ENCODE assay signal across 4 worm cellular contexts in genomic region chrV:8406155-8406554, ce11.
TF ChIP-seq lines count a peak whose summit lies in the region.

No protein-coding gene starts in this region.

TF ChIP-seq in whole organism, L1 larva, 84 proteins besides CTCF, POLR2A, EP300 and RAD21:
- TF ChIP-seq nhr-12 (tag; optimal IDR thresholded peaks at IDR 0.05; lab: Kevin White, UChicago) (no peak), nhr-85 (tag; lab: Kevin White, UChicago) (peak; percentile 67), elt-3 (tag; optimal IDR thresholded peaks at IDR 0.05; lab: Kevin White, UChicago) (peak in 2 of 6 experiments; percentile 28 to 30)

TF ChIP-seq in whole organism, L2 larva, 48 proteins besides CTCF, POLR2A, EP300 and RAD21:
- TF ChIP-seq nhr-25 (tag; optimal IDR thresholded peaks at IDR 0.05; lab: Kevin White, UChicago): peak; percentile 24
- TF ChIP-seq fos-1 (tag; optimal IDR thresholded peaks at IDR 0.05; lab: Kevin White, UChicago): no peak
- no peak for TF ChIP-seq nhr-23 (tag; optimal IDR thresholded peaks at IDR 0.05; lab: Kevin White, UChicago)
- TF ChIP-seq aly-2 (tag; optimal IDR thresholded peaks at IDR 0.05; lab: Kevin White, UChicago): no peak
- TF ChIP-seq gmeb-1 (tag; optimal IDR thresholded peaks at IDR 0.05; lab: Kevin White, UChicago): no peak
- no peak for TF ChIP-seq lin-13 (GFP tag; optimal IDR thresholded peaks at IDR 0.05; lab: Kevin White, UChicago)
- TF ChIP-seq nhr-129 (tag; optimal IDR thresholded peaks at IDR 0.05; lab: Kevin White, UChicago): no peak

TF ChIP-seq in whole organism, L3 larva, 47 proteins besides CTCF, POLR2A, EP300 and RAD21:
- TF ChIP-seq nhr-25 (tag; optimal IDR thresholded peaks at IDR 0.05; lab: Kevin White, UChicago) (peak; percentile 67), lin-15B (tag; optimal IDR thresholded peaks at IDR 0.05; lab: Kevin White, UChicago) (no peak)

TF ChIP-seq in whole organism, late embryonic, 69 proteins besides CTCF, POLR2A, EP300 and RAD21:
- TF ChIP-seq elt-2 (tag; optimal IDR thresholded peaks at IDR 0.05; lab: Kevin White, UChicago): peak; percentile 56
- no peak for TF ChIP-seq elt-4 (tag; optimal IDR thresholded peaks at IDR 0.05; lab: Kevin White, UChicago)
- TF ChIP-seq fkh-6 (tag; optimal IDR thresholded peaks at IDR 0.05; lab: Kevin White, UChicago): no peak
- no peak for TF ChIP-seq gmeb-2 (tag; optimal IDR thresholded peaks at IDR 0.05; lab: Kevin White, UChicago)
- no peak for TF ChIP-seq ceh-2 (tag; optimal IDR thresholded peaks at IDR 0.05; lab: Kevin White, UChicago)
- TF ChIP-seq ceh-22 (tag; optimal IDR thresholded peaks at IDR 0.05; lab: Kevin White, UChicago): no peak
- no peak for TF ChIP-seq ceh-18 (tag; optimal IDR thresholded peaks at IDR 0.05; lab: Kevin White, UChicago)
- TF ChIP-seq pqm-1 (tag; optimal IDR thresholded peaks at IDR 0.05; lab: Kevin White, UChicago): no peak

Comparison
In these comparisons a context has a peak if more than half of its experiments do, and no peak if none do; other contexts are left out.
1. Of the 10 proteins assayed by ChIP-seq in both whole organism, L1 larva and whole organism, late embryonic: peak only in whole organism, L1 larva: none; only in whole organism, late embryonic: elt-2; in both: none; in neither: 9.